Worm (Caenorhabditis elegans) whole organism, mixed stage, embryonic: ENCODE measurements around the gene F13H10.5.

ENCODE experiments used
- ces-1 ChIP-seq: fragments of 150-350 bp; optimal IDR thresholded peaks from 2 replicates; lab custom pipeline; 2014; ENCODE audit warnings: missing biosample characterization, missing genetic modification reagents, missing genetic modification characterization
- sptf-1 ChIP-seq: sonication (generic microtip); optimal IDR thresholded peaks from 2 replicates; lab custom pipeline; 2017; ENCODE audit warnings: mild to moderate bottlenecking, missing genetic modification characterization, moderate library complexity, missing compliant biosample characterization
- unc-39 ChIP-seq: fragments of 150-350 bp; optimal IDR thresholded peaks from 2 replicates; lab custom pipeline; 2014; ENCODE audit warnings: missing biosample characterization, missing genetic modification characterization

DNA sequence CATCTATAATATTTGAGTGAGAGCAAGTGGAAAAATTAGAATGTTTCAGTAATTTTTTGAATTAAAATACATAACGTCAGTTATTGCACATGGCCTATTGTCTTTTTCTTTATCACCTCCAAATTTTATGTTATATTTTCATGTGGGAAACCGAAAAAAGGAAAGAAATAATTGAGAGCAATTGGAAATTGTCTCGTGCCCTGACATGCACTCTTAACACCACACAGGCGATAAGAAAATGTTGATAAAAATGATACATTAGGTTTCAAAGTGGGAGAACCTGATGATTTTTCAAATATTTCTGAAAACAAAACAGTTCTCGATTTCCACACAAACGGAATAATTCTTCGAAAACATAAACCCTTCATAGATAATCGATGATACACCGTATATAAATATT is 25.1 kb downstream of the F13H10.5 start, which contains the start of gene F13H10.3:
- TF ChIP-seq ces-1, result no peak
- TF ChIP-seq unc-39 (tag; lab: Kevin White, UChicago), result no peak
- no peak for TF ChIP-seq sptf-1 (tag; lab: Kevin White, UChicago)
